Worm (Caenorhabditis elegans) whole organism, midembryonic: Measurements from ENCODE around the gene ZK686.1.

Experiments
- T22C8.4 ChIP-seq: fragments of 200-800 bp; sonication (Bioruptor generic); IDR thresholded peaks from 2 replicates; pipeline ENCODE4 v1.3.6; 2022; ENCODE audit warnings: missing genetic modification characterization, missing compliant biosample characterization
- cog-1 ChIP-seq: sonication (generic microtip); optimal IDR thresholded peaks from 2 replicates; lab custom pipeline; 2016; ENCODE audit warnings: missing genetic modification characterization, missing compliant biosample characterization
- flt-1 ChIP-seq: fragments of 200-800 bp; sonication (Bioruptor generic); IDR thresholded peaks from 2 replicates; pipeline ENCODE4 v1.3.6; 2022; ENCODE audit warnings: missing genetic modification characterization, missing compliant biosample characterization
- klf-2 ChIP-seq: fragments of 200-800 bp; sonication (Bioruptor generic); conservative IDR thresholded peaks from 2 replicates; pipeline ENCODE4 v1.3.6; 2022; ENCODE audit warnings: missing genetic modification reagents, missing genetic modification characterization, missing compliant biosample characterization
- med-1 ChIP-seq: sonication (generic microtip); optimal IDR thresholded peaks from 2 replicates; lab custom pipeline; 2017; ENCODE audit warnings: missing genetic modification characterization, mild to moderate bottlenecking, missing compliant biosample characterization, antibody characterized with exemption, missing genetic modification reagents; ENCODE audit not compliant: insufficient read depth
- ref-1 ChIP-seq: fragments of 200-800 bp; sonication (Bioruptor generic); conservative IDR thresholded peaks from 2 replicates; pipeline ENCODE4 v1.3.6; 2022; ENCODE audit warnings: missing genetic modification reagents, missing genetic modification characterization, missing compliant biosample characterization
- ztf-23 ChIP-seq: fragments of 200-800 bp; sonication (Bioruptor generic); IDR thresholded peaks from 2 replicates; pipeline ENCODE4 v1.3.6; 2022; ENCODE audit warnings: missing genetic modification reagents, missing genetic modification characterization, missing compliant biosample characterization
- ztf-29 ChIP-seq: fragments of 200-800 bp; sonication (Bioruptor generic); IDR thresholded peaks from 2 replicates; pipeline ENCODE4 v1.3.6; 2022; ENCODE audit warnings: missing genetic modification reagents, missing genetic modification characterization, missing compliant biosample characterization

DNA sequence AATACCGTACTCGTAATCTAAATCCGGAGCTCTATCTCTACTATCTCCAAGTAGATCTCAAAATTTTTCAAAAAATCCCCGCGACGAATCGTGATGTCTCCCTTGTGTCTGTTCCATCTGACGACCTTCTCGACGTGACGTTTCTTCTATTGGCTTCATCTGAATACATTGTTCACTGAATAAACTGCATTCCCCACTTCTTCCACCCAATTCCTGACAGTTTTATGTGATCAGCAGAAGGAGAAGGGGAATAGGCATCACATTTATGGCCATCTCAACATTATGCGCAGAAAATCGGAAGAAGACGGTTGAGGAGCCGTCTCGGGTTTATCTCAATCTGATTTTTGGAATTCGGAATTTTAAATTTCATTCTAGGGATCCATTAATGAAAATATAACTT lies 46.0 kb downstream of the ZK686.1 start:
- TF ChIP-seq cog-1 (no peak), ztf-23 (GFP tag; lab: Robert Waterston, UW) (no peak), ztf-29 (no peak), T22C8.4 (no peak), klf-2 (GFP tag; lab: Robert Waterston, UW) (no peak), flt-1 (GFP tag; lab: Robert Waterston, UW) (no peak), med-1 (GFP tag; lab: Kevin White, UChicago) (no peak), ref-1 (GFP tag; lab: Robert Waterston, UW) (no peak)
